Worm (Caenorhabditis elegans) whole organism, L1 larva: Measurements from ENCODE around the gene D1044.6.

Experiments used
- alr-1 ChIP-seq: fragments of 200-800 bp; sonication (Bioruptor generic); optimal IDR thresholded peaks from 2 replicates; lab custom pipeline; 2018; ENCODE audit warnings: borderline replicate concordance, mild to moderate bottlenecking, missing genetic modification characterization, missing compliant biosample characterization
- aly-2 ChIP-seq: fragments of 150-350 bp; optimal IDR thresholded peaks from 2 replicates; lab custom pipeline; 2014; ENCODE audit warnings: missing biosample characterization, missing genetic modification characterization
- ama-1 ChIP-seq: fragments of 150-350 bp; optimal IDR thresholded peaks from 2 replicates; lab custom pipeline; 2014
- blmp-1 ChIP-seq: fragments of 150-350 bp; optimal IDR thresholded peaks from 2 replicates; lab custom pipeline; 2014; ENCODE audit warnings: missing biosample characterization, missing genetic modification characterization
- ceh-82 ChIP-seq, 3 experiments: fragments of 150-350 bp in 1 of 3; sonication (generic microtip) in 2 of 3; optimal IDR thresholded peaks; 2 replicates each; lab custom pipeline; 2014 to 2017; ENCODE audit warnings: missing biosample characterization in 3 of 3, missing genetic modification characterization in 3 of 3
- ceh-90 ChIP-seq: sonication (generic microtip); optimal IDR thresholded peaks from 2 replicates; lab custom pipeline; 2016; ENCODE audit warnings: missing genetic modification characterization, missing compliant biosample characterization
- ces-1 ChIP-seq: fragments of 150-350 bp; optimal IDR thresholded peaks from 2 replicates; lab custom pipeline; 2014; ENCODE audit warnings: missing biosample characterization, missing genetic modification reagents, missing genetic modification characterization
- dpl-1 ChIP-seq, 3 experiments: fragments of 150-350 bp in 2 of 3; sonication (generic microtip) in 1 of 3; optimal IDR thresholded peaks; 2 replicates each; lab custom pipeline; 2014 to 2017; ENCODE audit warnings: missing biosample characterization in 3 of 3, missing genetic modification characterization in 3 of 3, missing genetic modification reagents in 3 of 3
- dsc-1 ChIP-seq: sonication (generic microtip); optimal IDR thresholded peaks from 2 replicates; lab custom pipeline; 2016; ENCODE audit warnings: mild to moderate bottlenecking, missing genetic modification characterization, missing compliant biosample characterization
- efl-3 ChIP-seq: fragments of 200-800 bp; sonication (Bioruptor generic); optimal IDR thresholded peaks from 2 replicates; lab custom pipeline; 2018; ENCODE audit warnings: mild to moderate bottlenecking, missing genetic modification characterization, missing compliant biosample characterization
- egl-13 ChIP-seq: sonication (generic microtip); optimal IDR thresholded peaks from 2 replicates; lab custom pipeline; 2016; ENCODE audit warnings: missing genotype, missing genetic modification reagents, missing genetic modification characterization, missing compliant biosample characterization
- egl-27 ChIP-seq, 2 experiments: fragments of 150-350 bp in 1 of 2; sonication (generic microtip); optimal IDR thresholded peaks; 3 replicates each; lab custom pipeline; 2017 to 2018; ENCODE audit warnings: missing biosample characterization in 2 of 2, missing genetic modification characterization in 2 of 2, missing genetic modification reagents in 2 of 2
- elt-2 ChIP-seq: sonication (generic microtip); optimal IDR thresholded peaks from 2 replicates; lab custom pipeline; 2016; ENCODE audit warnings: missing genetic modification characterization, mild to moderate bottlenecking, inconsistent platforms, missing compliant biosample characterization, missing genetic modification reagents
- elt-3 ChIP-seq, 6 experiments: fragments of 150-350 bp in 1 of 6; sonication (generic microtip); optimal IDR thresholded peaks; 2 replicates each; lab custom pipeline; 2017 to 2018; ENCODE audit warnings: missing biosample characterization in 6 of 6, missing genetic modification characterization in 6 of 6, inconsistent platforms in 1 of 6
- ets-5 ChIP-seq: fragments of 200-800 bp; sonication (Bioruptor generic); IDR thresholded peaks from 2 replicates; pipeline ENCODE4 v1.3.6; 2022; ENCODE audit warnings: missing genetic modification characterization, missing compliant biosample characterization
- fkh-8 ChIP-seq: sonication (generic microtip); optimal IDR thresholded peaks from 2 replicates; lab custom pipeline; 2016; ENCODE audit warnings: mild to moderate bottlenecking, missing genetic modification characterization, missing compliant biosample characterization
- grh-1 ChIP-seq: fragments of 200-800 bp; sonication (Bioruptor generic); IDR thresholded peaks from 2 replicates; pipeline ENCODE4 v1.3.6; 2022; ENCODE audit warnings: missing genetic modification reagents, missing genetic modification characterization, missing compliant biosample characterization
- hlh-17 ChIP-seq: fragments of 200-800 bp; sonication (Bioruptor generic); optimal IDR thresholded peaks from 2 replicates; lab custom pipeline; 2018; ENCODE audit warnings: missing genetic modification characterization, mild to moderate bottlenecking, missing compliant biosample characterization, moderate library complexity, borderline replicate concordance
- irx-1 ChIP-seq: sonication (generic microtip); optimal IDR thresholded peaks from 2 replicates; lab custom pipeline; 2016; ENCODE audit warnings: missing genetic modification characterization, missing compliant biosample characterization
- isw-1 ChIP-seq: fragments of 200-800 bp; sonication (Bioruptor generic); IDR thresholded peaks from 2 replicates; pipeline ENCODE4 v1.3.6; 2022; ENCODE audit warnings: missing genetic modification characterization, missing compliant biosample characterization
- lin-13 ChIP-seq: fragments of 150-350 bp; optimal IDR thresholded peaks from 2 replicates; lab custom pipeline; 2014; ENCODE audit warnings: missing biosample characterization, missing genetic modification reagents, missing genetic modification characterization
- lin-15B ChIP-seq: fragments of 150-350 bp; sonication (generic microtip); optimal IDR thresholded peaks from 3 replicates; lab custom pipeline; 2014; ENCODE audit warnings: missing biosample characterization, missing genetic modification characterization
- lir-3 ChIP-seq: sonication (generic microtip); optimal IDR thresholded peaks from 2 replicates; lab custom pipeline; 2016; ENCODE audit warnings: mild to moderate bottlenecking, missing genetic modification characterization, moderate library complexity, missing compliant biosample characterization; ENCODE audit not compliant: poor library complexity
- mab-9 ChIP-seq: fragments of 200-800 bp; sonication (Bioruptor generic); IDR thresholded peaks from 2 replicates; pipeline ENCODE4 v1.3.6; 2022; ENCODE audit warnings: missing genetic modification reagents, missing genetic modification characterization, missing compliant biosample characterization
- mdl-1 ChIP-seq, 2 experiments: fragments of 150-350 bp; optimal IDR thresholded peaks; 2 replicates each; lab custom pipeline; 2014 to 2017; ENCODE audit warnings: missing biosample characterization in 2 of 2, missing genetic modification characterization in 2 of 2, inconsistent platforms in 1 of 2
- mef-2 ChIP-seq: fragments of 150-350 bp; optimal IDR thresholded peaks from 2 replicates; lab custom pipeline; 2014; ENCODE audit warnings: missing biosample characterization, missing genetic modification characterization
- nhr-20 ChIP-seq: sonication (generic microtip); optimal IDR thresholded peaks from 2 replicates; lab custom pipeline; 2016; ENCODE audit warnings: mild to moderate bottlenecking, missing genetic modification characterization, missing compliant biosample characterization
- nhr-47 ChIP-seq: sonication (generic microtip); optimal IDR thresholded peaks from 2 replicates; lab custom pipeline; 2016; ENCODE audit warnings: mild to moderate bottlenecking, missing genetic modification characterization, moderate library complexity, missing compliant biosample characterization
- nhr-71 ChIP-seq: sonication (generic microtip); optimal IDR thresholded peaks from 2 replicates; lab custom pipeline; 2016; ENCODE audit warnings: mild to moderate bottlenecking, missing genetic modification characterization, moderate library complexity, missing compliant biosample characterization
- nhr-76 ChIP-seq: sonication (generic microtip); optimal IDR thresholded peaks from 2 replicates; lab custom pipeline; 2017; ENCODE audit warnings: missing biosample characterization, missing genetic modification characterization
- nhr-77 ChIP-seq: fragments of 150-350 bp; optimal IDR thresholded peaks from 2 replicates; lab custom pipeline; 2014; ENCODE audit warnings: missing biosample characterization, missing genetic modification characterization
- nhr-84 ChIP-seq: sonication (generic microtip); optimal IDR thresholded peaks from 2 replicates; lab custom pipeline; 2017; ENCODE audit warnings: missing biosample characterization, missing genetic modification characterization
- nhr-85 ChIP-seq: sonication (generic microtip); peaks from one replicate; lab custom pipeline; 2016; ENCODE audit warnings: missing genetic modification characterization, inconsistent platforms, missing compliant biosample characterization
- nhr-90 ChIP-seq: sonication (generic microtip); optimal IDR thresholded peaks from 2 replicates; lab custom pipeline; 2016; ENCODE audit warnings: mild to moderate bottlenecking, missing genetic modification characterization, missing compliant biosample characterization; ENCODE audit not compliant: poor library complexity
- pag-3 ChIP-seq: sonication (generic microtip); optimal IDR thresholded peaks from 2 replicates; lab custom pipeline; 2017; ENCODE audit warnings: missing genetic modification characterization, mild to moderate bottlenecking, missing compliant biosample characterization, antibody characterized with exemption, borderline replicate concordance; ENCODE audit not compliant: insufficient read depth
- pax-3 ChIP-seq: fragments of 200-800 bp; sonication (Bioruptor generic); optimal IDR thresholded peaks from 2 replicates; lab custom pipeline; 2018; ENCODE audit warnings: mild to moderate bottlenecking, missing genetic modification characterization, moderate library complexity, missing compliant biosample characterization
- pqm-1 ChIP-seq: sonication (generic microtip); optimal IDR thresholded peaks from 3 replicates; lab custom pipeline; 2017; ENCODE audit warnings: missing biosample characterization, missing genetic modification characterization
- skn-1 ChIP-seq: fragments of 150-350 bp; optimal IDR thresholded peaks from 2 replicates; lab custom pipeline; 2014; ENCODE audit warnings: missing biosample characterization, missing genetic modification characterization
- snpc-4 ChIP-seq: fragments of 150-350 bp; optimal IDR thresholded peaks from 2 replicates; lab custom pipeline; 2014; ENCODE audit warnings: missing biosample characterization, missing genetic modification characterization
- sox-4 ChIP-seq: sonication (generic microtip); optimal IDR thresholded peaks from 2 replicates; lab custom pipeline; 2016; ENCODE audit warnings: missing genetic modification characterization, missing compliant biosample characterization
- sup-37 ChIP-seq: fragments of 200-800 bp; sonication (Bioruptor generic); optimal IDR thresholded peaks from 2 replicates; lab custom pipeline; 2018; ENCODE audit warnings: mild to moderate bottlenecking, missing genetic modification characterization, missing compliant biosample characterization
- swsn-7 ChIP-seq: sonication (generic microtip); optimal IDR thresholded peaks from 2 replicates; lab custom pipeline; 2016; ENCODE audit warnings: missing genetic modification characterization, missing compliant biosample characterization
- tbx-2 ChIP-seq: sonication (generic microtip); optimal IDR thresholded peaks from 2 replicates; lab custom pipeline; 2016; ENCODE audit warnings: missing genetic modification characterization, missing compliant biosample characterization
- tlp-1 ChIP-seq: fragments of 150-350 bp; optimal IDR thresholded peaks from 2 replicates; lab custom pipeline; 2014; ENCODE audit warnings: missing biosample characterization, missing genetic modification characterization
- unc-62 ChIP-seq: fragments of 150-350 bp; optimal IDR thresholded peaks from 2 replicates; lab custom pipeline; 2014; ENCODE audit warnings: missing biosample characterization, missing genetic modification reagents, missing genetic modification characterization
- xbp-1 ChIP-seq: sonication (generic microtip); optimal IDR thresholded peaks from 2 replicates; lab custom pipeline; 2016; ENCODE audit warnings: missing genetic modification characterization, missing compliant biosample characterization
- zag-1 ChIP-seq: fragments of 150-350 bp; optimal IDR thresholded peaks from 2 replicates; lab custom pipeline; 2014; ENCODE audit warnings: missing biosample characterization, missing genetic modification characterization
- ztf-11 ChIP-seq, 2 experiments: sonication (generic microtip); optimal IDR thresholded peaks; 2 replicates each; lab custom pipeline; 2016 to 2017; ENCODE audit warnings: missing genetic modification characterization in 2 of 2, missing biosample characterization in 1 of 2, missing compliant biosample characterization in 1 of 2
- ztf-4 ChIP-seq: fragments of 150-350 bp; optimal IDR thresholded peaks from 2 replicates; lab custom pipeline; 2014; ENCODE audit warnings: missing biosample characterization, missing genetic modification characterization

D1044.6 gene

DNA sequence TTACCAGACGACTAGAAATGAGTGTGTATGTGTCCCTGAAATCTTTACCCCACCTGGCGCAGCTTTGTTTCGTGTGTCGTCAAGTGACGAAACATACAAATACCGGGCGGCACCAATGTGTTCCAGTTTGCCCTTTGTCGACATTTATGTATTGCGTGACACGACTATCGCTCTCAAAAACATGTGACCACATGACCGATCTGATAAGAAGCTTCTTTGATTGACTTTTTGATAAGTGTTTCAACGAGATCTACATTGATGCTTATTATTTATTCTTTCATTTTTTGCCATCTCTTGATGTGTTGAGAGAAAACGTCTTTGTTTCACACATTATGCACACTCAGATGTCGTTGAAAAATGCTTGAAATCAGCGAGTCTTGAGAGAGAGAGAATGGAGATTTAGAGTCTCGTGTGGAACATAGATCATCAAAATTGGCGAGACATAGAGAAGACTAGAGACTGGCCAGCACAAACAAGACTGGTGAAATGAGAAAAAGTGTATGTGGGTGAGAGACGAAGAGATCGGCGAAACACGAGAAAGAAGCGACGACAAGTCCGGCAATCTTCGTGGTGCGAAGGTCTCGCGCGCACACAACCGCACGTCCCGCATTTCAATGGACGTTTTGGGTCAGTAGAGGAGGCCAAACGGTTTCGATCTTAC, 39.9 kb downstream of the D1044.6 start (continued):
- TF ChIP-seq snpc-4 (peak; percentile 35), dpl-1 (GFP tag; optimal IDR thresholded peaks at IDR 0.05; lab: Kevin White, UChicago) (peak; percentile 14 to 43 (median 33)), ceh-90 (no peak), sox-4 (tag; lab: Kevin White, UChicago) (no peak), skn-1 (tag; lab: Kevin White, UChicago) (peak; percentile 51), mab-9 (GFP tag; lab: Robert Waterston, UW) (no peak; the same call in 1 of the 2 replicates), nhr-84 (tag; lab: Kevin White, UChicago) (no peak), ama-1 (lab: Kevin White, UChicago) (peak; percentile 81), nhr-77 (tag; lab: Kevin White, UChicago) (no peak), lir-3 (tag; lab: Kevin White, UChicago) (peak; percentile 4), grh-1 (GFP tag; lab: Robert Waterston, UW) (no peak), egl-27 (tag; optimal IDR thresholded peaks at IDR 0.05; lab: Kevin White, UChicago) (peak in 1 of 2 experiments; percentile 20), pqm-1 (tag; lab: Kevin White, UChicago) (no peak), nhr-76 (no peak), pax-3 (tag; lab: Kevin White, UChicago) (peak; percentile 43), blmp-1 (tag; lab: Kevin White, UChicago) (peak; percentile 72), tbx-2 (peak; percentile 37), swsn-7 (peak; percentile 42), irx-1 (peak; percentile 27), tlp-1 (tag; lab: Kevin White, UChicago) (no peak), ces-1 (no peak), nhr-20 (tag; lab: Kevin White, UChicago) (peak; percentile 64), nhr-71 (peak; percentile 68), fkh-8 (tag; lab: Kevin White, UChicago) (peak; percentile 40), aly-2 (tag; lab: Kevin White, UChicago) (no peak), nhr-47 (tag; lab: Kevin White, UChicago) (no peak), efl-3 (no peak), sup-37 (no peak), pag-3 (peak; percentile 38), alr-1 (tag; lab: Kevin White, UChicago) (no peak), egl-13 (tag; lab: Kevin White, UChicago) (no peak), nhr-85 (tag; lab: Kevin White, UChicago) (peak; percentile 82), elt-2 (peak; percentile 87), lin-15B (tag; lab: Kevin White, UChicago) (peak; percentile 6), mef-2 (tag; lab: Kevin White, UChicago) (no peak), hlh-17 (GFP tag; lab: Kevin White, UChicago) (no peak), elt-3 (tag; optimal IDR thresholded peaks at IDR 0.05; lab: Kevin White, UChicago) (peak in 3 of 6 experiments; percentile 13 to 67 (median 52))

DNA sequence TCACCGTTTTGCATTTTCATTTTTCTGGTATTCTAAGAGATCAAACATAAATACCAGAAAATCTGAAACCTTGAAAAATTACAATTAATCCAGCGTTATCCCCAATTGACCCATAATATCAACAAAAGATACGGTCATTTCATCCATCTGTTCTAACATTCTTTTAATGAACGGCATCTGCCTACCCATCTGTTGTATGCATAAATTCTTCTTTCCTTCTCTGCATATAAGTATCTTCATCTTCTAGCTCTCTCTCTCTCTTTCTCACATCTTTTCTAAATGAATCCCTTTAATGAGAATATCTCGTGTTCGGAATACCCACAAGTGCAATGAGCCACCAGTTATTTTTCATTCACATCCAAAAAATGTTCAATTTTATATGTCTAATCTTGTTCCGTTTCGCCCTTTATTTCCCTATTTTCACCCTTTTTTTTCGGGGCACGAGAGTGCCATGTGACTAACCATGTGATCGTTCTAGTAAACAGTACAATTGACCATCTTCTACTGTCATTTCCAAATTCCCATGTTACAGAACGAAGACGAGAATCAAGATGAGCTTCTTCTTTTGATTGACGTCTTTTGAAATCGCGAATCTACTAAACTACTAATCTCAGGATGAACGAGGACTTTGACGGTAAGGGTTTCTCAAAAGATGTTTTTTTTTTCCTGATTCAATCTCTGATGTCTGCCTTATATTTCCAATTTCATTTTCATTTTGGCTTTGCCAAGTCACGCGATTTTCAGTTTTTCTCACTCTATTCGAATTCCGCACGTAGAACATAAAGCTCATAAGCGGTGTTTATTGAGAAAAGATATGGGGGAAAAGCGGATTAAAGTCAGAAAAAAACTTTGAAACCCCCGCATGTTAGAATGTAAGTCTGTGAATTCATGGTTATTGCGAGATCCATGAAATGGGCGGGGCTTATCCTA, 41.4 kb downstream of the D1044.6 start, which contains the start of gene R02F2.1:
R02F2.1 (plus strand) TSS at position 528 of the 930 bp plus-strand sequence.
- TF ChIP-seq unc-62 (GFP tag; lab: Kevin White, UChicago) (no peak), mab-9 (GFP tag; lab: Robert Waterston, UW) (no peak), ceh-82 (tag; optimal IDR thresholded peaks at IDR 0.05; lab: Kevin White, UChicago) (no peak), ets-5 (GFP tag; lab: Robert Waterston, UW) (no peak), dsc-1 (tag; lab: Kevin White, UChicago) (peak; percentile 79), lin-13 (GFP tag; lab: Kevin White, UChicago) (no peak), mef-2 (tag; lab: Kevin White, UChicago) (no peak), isw-1 (GFP tag; lab: Robert Waterston, UW) (no peak), ztf-11 (tag; optimal IDR thresholded peaks at IDR 0.05; lab: Kevin White, UChicago) (peak in 1 of 2 experiments; percentile 14), nhr-90 (tag; lab: Kevin White, UChicago) (peak; percentile 66), snpc-4 (no peak), xbp-1 (tag; lab: Kevin White, UChicago) (peak; percentile 14), ztf-4 (tag; lab: Kevin White, UChicago) (no peak), sox-4 (tag; lab: Kevin White, UChicago) (peak; percentile 44), zag-1 (tag; lab: Kevin White, UChicago) (no peak), mdl-1 (tag; optimal IDR thresholded peaks at IDR 0.05; lab: Kevin White, UChicago) (peak in 1 of 2 experiments; percentile 84), tbx-2 (peak; percentile 38), egl-13 (tag; lab: Kevin White, UChicago) (no peak)
